Fruit fly (Drosophila melanogaster) S2 (cell line): Measurements from ENCODE around the gene CG4301.

Experiments
- CG8478 ChIP-seq: fragments of >200 bp; optimal IDR thresholded peaks from 2 replicates; lab custom pipeline; 2018
- CTCF ChIP-seq, 2 experiments: fragments of >200 bp; optimal IDR thresholded peaks; 2 replicates each; lab custom pipeline; 2018

DNA sequence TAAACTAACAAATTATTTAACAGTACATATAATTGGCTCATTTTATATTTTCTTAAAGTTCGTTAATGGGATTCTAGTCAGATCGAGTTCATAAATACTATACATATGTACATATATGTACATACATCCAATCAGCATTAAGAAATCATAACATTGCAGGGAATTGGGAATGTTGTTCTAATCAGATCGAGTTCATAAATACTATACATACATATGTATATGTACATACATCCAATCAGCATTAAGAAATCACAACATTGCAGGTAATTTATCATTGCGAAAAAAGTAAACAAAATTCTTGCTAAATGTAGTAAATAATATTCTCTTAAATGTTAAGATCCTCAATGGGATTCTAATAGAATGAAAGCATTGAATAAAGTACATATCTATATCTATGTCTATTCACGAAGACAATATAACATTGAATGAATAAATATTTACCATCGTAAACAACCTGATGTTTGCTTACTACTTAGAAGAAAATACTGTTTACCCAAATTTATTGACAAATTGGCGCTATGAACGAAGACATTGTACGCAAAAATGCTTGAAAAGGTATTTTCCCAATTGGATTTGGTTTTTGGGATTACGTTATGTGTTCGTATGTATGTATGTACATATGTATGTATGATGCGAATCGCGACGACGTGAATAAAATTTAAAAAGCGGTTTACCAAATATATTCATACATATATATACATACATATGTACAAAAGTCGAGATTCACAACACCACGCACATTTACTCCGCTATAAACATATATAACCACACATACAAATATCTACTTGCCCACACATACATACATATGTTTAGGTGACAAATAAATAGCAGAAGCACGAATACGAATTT, 21.4 kb upstream of the CG4301 start:
- no peak for TF ChIP-seq CG8478
- TF ChIP-seq CTCF (optimal IDR thresholded peaks at IDR 0.05; lab: Kevin White, UChicago) = no peak
